Fruit fly (Drosophila melanogaster) whole organism, wandering third instar larva: Measurements from ENCODE around the gene Or24a.

ENCODE experiments used
- Abd-B ChIP-seq: fragments of >200 bp; optimal IDR thresholded peaks from 2 replicates; lab custom pipeline; 2017; ENCODE audit warnings: missing biosample characterization, missing genetic modification characterization
- CG32264 ChIP-seq: fragments of 200-800 bp; sonication (Bioruptor generic); optimal IDR thresholded peaks from 2 replicates; lab custom pipeline; 2016; ENCODE audit warnings: missing biosample characterization, missing genetic modification characterization
- CG9705 ChIP-seq: fragments of 200-800 bp; sonication (Bioruptor generic); optimal IDR thresholded peaks from 2 replicates; lab custom pipeline; 2018; ENCODE audit warnings: missing biosample characterization, mild to moderate bottlenecking, missing genetic modification characterization
- CrebA ChIP-seq: fragments of 200-800 bp; sonication (Bioruptor generic); optimal IDR thresholded peaks from 2 replicates; lab custom pipeline; 2016; ENCODE audit warnings: missing biosample characterization, mild to moderate bottlenecking, missing genetic modification characterization, borderline replicate concordance
- Dfd ChIP-seq: fragments of >200 bp; optimal IDR thresholded peaks from 2 replicates; lab custom pipeline; 2017; ENCODE audit warnings: missing biosample characterization, missing genetic modification characterization
- Dif ChIP-seq: fragments of 200-275, 200-300 bp; sonication (Bioruptor generic); optimal IDR thresholded peaks from 2 replicates; lab custom pipeline; 2018; ENCODE audit warnings: missing biosample characterization, missing genetic modification characterization; ENCODE audit not compliant: partially characterized antibody
- GATAd ChIP-seq: sonication (Bioruptor generic); optimal IDR thresholded peaks from 2 replicates; lab custom pipeline; 2016; ENCODE audit warnings: missing biosample characterization, missing genetic modification characterization
- HLH106 ChIP-seq: fragments of 200-800 bp; optimal IDR thresholded peaks from 3 replicates; lab custom pipeline; 2019; ENCODE audit warnings: missing biosample characterization, mild to moderate bottlenecking, missing genetic modification characterization, moderate library complexity
- Hnf4 ChIP-seq: fragments of 200-800 bp; sonication (Bioruptor generic); optimal IDR thresholded peaks from 2 replicates; lab custom pipeline; 2016; ENCODE audit warnings: missing biosample characterization, mild to moderate bottlenecking, missing genetic modification characterization
- Hr78 ChIP-seq: fragments of >200 bp; optimal IDR thresholded peaks from 2 replicates; lab custom pipeline; 2017; ENCODE audit warnings: missing biosample characterization, missing genetic modification characterization
- Hr83 ChIP-seq: fragments of 200-300 bp; sonication (Bioruptor generic); optimal IDR thresholded peaks from 2 replicates; lab custom pipeline; 2016; ENCODE audit warnings: missing biosample characterization, mild to moderate bottlenecking, missing genetic modification characterization, moderate library complexity; ENCODE audit not compliant: poor library complexity, severe bottlenecking
- Jra ChIP-seq: sonication (Bioruptor generic); optimal IDR thresholded peaks from 2 replicates; lab custom pipeline; 2016; ENCODE audit warnings: missing biosample characterization, missing genetic modification characterization
- Mio ChIP-seq: sonication (Bioruptor generic); optimal IDR thresholded peaks from 2 replicates; lab custom pipeline; 2016; ENCODE audit warnings: missing biosample characterization, missing genetic modification characterization
- Myc ChIP-seq: fragments of >200 bp; optimal IDR thresholded peaks from 2 replicates; lab custom pipeline; 2017
- N ChIP-seq: fragments of >200 bp; optimal IDR thresholded peaks from 2 replicates; lab custom pipeline; 2018; ENCODE audit warnings: missing biosample characterization, missing external identifiers, missing genetic modification characterization
- OdsH ChIP-seq: fragments of 200-800 bp; sonication (Bioruptor generic); optimal IDR thresholded peaks from 2 replicates; lab custom pipeline; 2016; ENCODE audit warnings: missing biosample characterization, mild to moderate bottlenecking, missing genetic modification characterization
- Rel ChIP-seq, 2 experiments: fragments of 200-800 bp; sonication (Bioruptor generic) in 1 of 2; optimal IDR thresholded peaks; 2 replicates in 1 of 2; 3 replicates in 1 of 2; lab custom pipeline; 2016 to 2019; ENCODE audit warnings: mild to moderate bottlenecking in 2 of 2, missing biosample characterization in 2 of 2, missing genetic modification characterization in 2 of 2, moderate library complexity in 1 of 2
- Sp1 ChIP-seq: fragments of 200-800 bp; sonication (Bioruptor generic); optimal IDR thresholded peaks from 3 replicates; lab custom pipeline; 2019; ENCODE audit warnings: missing biosample characterization, mild to moderate bottlenecking, missing genetic modification characterization, moderate library complexity
- Vsx2 ChIP-seq: fragments of 200-300, 225-300 bp; sonication (Bioruptor generic); optimal IDR thresholded peaks from 2 replicates; lab custom pipeline; 2018; ENCODE audit warnings: missing biosample characterization, missing genetic modification characterization; ENCODE audit not compliant: partially characterized antibody
- br ChIP-seq: fragments of 200-800 bp; sonication (Bioruptor generic); optimal IDR thresholded peaks from 2 replicates; lab custom pipeline; 2016; ENCODE audit warnings: missing biosample characterization, missing genetic modification characterization
- brk ChIP-seq: fragments of 200-800 bp; sonication (Bioruptor generic); optimal IDR thresholded peaks from 2 replicates; lab custom pipeline; 2016; ENCODE audit warnings: missing biosample characterization, mild to moderate bottlenecking, missing genetic modification characterization
- dl ChIP-seq, 2 experiments: fragments of 175-275, 200-275 bp in 1 of 2; fragments of 200-275 bp in 1 of 2; sonication (Bioruptor generic); optimal IDR thresholded peaks; lab custom pipeline; 2018; ENCODE audit warnings: mild to moderate bottlenecking in 2 of 2, missing biosample characterization in 2 of 2, missing genetic modification characterization in 2 of 2, moderate library complexity in 2 of 2; ENCODE audit not compliant: partially characterized antibody in 2 of 2, insufficient read depth in 1 of 2
- dmrt93B ChIP-seq: fragments of 200-800 bp; sonication (Bioruptor generic); optimal IDR thresholded peaks from 2 replicates; lab custom pipeline; 2018; ENCODE audit warnings: missing biosample characterization, mild to moderate bottlenecking, missing genetic modification characterization
- dsf ChIP-seq: sonication (Bioruptor generic); optimal IDR thresholded peaks from 2 replicates; lab custom pipeline; 2016; ENCODE audit warnings: missing biosample characterization, missing genetic modification characterization, borderline replicate concordance
- ey ChIP-seq: fragments of 200-800 bp; sonication (Bioruptor generic); optimal IDR thresholded peaks from 2 replicates; lab custom pipeline; 2016; ENCODE audit warnings: missing biosample characterization, missing genetic modification characterization
- foxo ChIP-seq, 2 experiments: fragments of 200-800 bp; sonication (Bioruptor generic); optimal IDR thresholded peaks; 2 replicates in 1 of 2; 3 replicates in 1 of 2; lab custom pipeline; 2016 to 2017; ENCODE audit warnings: missing biosample characterization in 2 of 2, missing genetic modification characterization in 2 of 2
- fru ChIP-seq: fragments of 200-800 bp; sonication (Bioruptor generic); optimal IDR thresholded peaks from 3 replicates; lab custom pipeline; 2016; ENCODE audit warnings: missing biosample characterization, mild to moderate bottlenecking, missing genetic modification characterization
- h ChIP-seq: fragments of 200-800 bp; sonication (Bioruptor generic); optimal IDR thresholded peaks from 3 replicates; lab custom pipeline; 2016; ENCODE audit warnings: missing biosample characterization, mild to moderate bottlenecking, missing genetic modification characterization
- jim ChIP-seq: fragments of 175-275, 200-325 bp; sonication (Bioruptor generic); optimal IDR thresholded peaks from 2 replicates; lab custom pipeline; 2016; ENCODE audit warnings: missing biosample characterization, mild to moderate bottlenecking, missing genetic modification characterization
- lola ChIP-seq: fragments of >200 bp; optimal IDR thresholded peaks from 2 replicates; lab custom pipeline; 2017; ENCODE audit warnings: missing biosample characterization, missing genetic modification characterization
- pan ChIP-seq: fragments of >200 bp; optimal IDR thresholded peaks from 2 replicates; lab custom pipeline; 2017
- psq ChIP-seq: fragments of 200-800 bp; sonication (Bioruptor generic); optimal IDR thresholded peaks from 3 replicates; lab custom pipeline; 2017; ENCODE audit warnings: missing biosample characterization, mild to moderate bottlenecking, missing genetic modification characterization, moderate library complexity
- rgr ChIP-seq: fragments of 200-800 bp; sonication (Bioruptor generic); optimal IDR thresholded peaks from 3 replicates; lab custom pipeline; 2016; ENCODE audit warnings: missing biosample characterization, mild to moderate bottlenecking, missing genetic modification characterization
- sage ChIP-seq: fragments of 200-800 bp; sonication (Bioruptor generic); optimal IDR thresholded peaks from 2 replicates; lab custom pipeline; 2016; ENCODE audit warnings: missing biosample characterization, mild to moderate bottlenecking, missing genetic modification characterization
- sv ChIP-seq: fragments of 200-800 bp; sonication (Bioruptor generic); optimal IDR thresholded peaks from 3 replicates; lab custom pipeline; 2016; ENCODE audit warnings: missing biosample characterization, missing genetic modification characterization
- tai ChIP-seq: sonication (Bioruptor generic); optimal IDR thresholded peaks from 2 replicates; lab custom pipeline; 2016; ENCODE audit warnings: missing biosample characterization, missing genetic modification characterization
- usp ChIP-seq: fragments of >200 bp; optimal IDR thresholded peaks from 2 replicates; lab custom pipeline; 2017; ENCODE audit warnings: missing biosample characterization, missing genetic modification characterization
- woc ChIP-seq: sonication (Bioruptor generic); optimal IDR thresholded peaks from 2 replicates; lab custom pipeline; 2016; ENCODE audit warnings: missing biosample characterization, mild to moderate bottlenecking, missing genetic modification characterization

The Or24a gene

dm6 chr2L:4166034-4166433 lies at the start of gene Or24a:
Gene Or24a, minus strand, starts transcription at chr2L:4166134.
- no peak for TF ChIP-seq tai (GFP tag; lab: Kevin White, UChicago)

- TF ChIP-seq Mio (GFP tag; lab: Kevin White, UChicago) (no peak), Hr83 (GFP tag; lab: Kevin White, UChicago) (peak; percentile 40), foxo (GFP tag; optimal IDR thresholded peaks at IDR 0.05; lab: Kevin White, UChicago) (peak in 1 of 2 experiments; percentile 39), Dif (no peak), HLH106 (peak; percentile 75), Myc (lab: Kevin White, UChicago) (no peak), rgr (GFP tag; lab: Kevin White, UChicago) (peak; percentile 35), ey (GFP tag; lab: Kevin White, UChicago) (peak; percentile 30), sage (GFP tag; lab: Kevin White, UChicago) (no peak), Vsx2 (GFP tag; lab: Kevin White, UChicago) (no peak), psq (GFP tag; lab: Kevin White, UChicago) (peak; percentile 4), Sp1 (peak; percentile 34), br (GFP tag; lab: Kevin White, UChicago) (peak; percentile 37), h (GFP tag; lab: Kevin White, UChicago) (peak; percentile 28), GATAd (GFP tag; lab: Kevin White, UChicago) (no peak), lola (GFP tag; lab: Kevin White, UChicago) (no peak), sv (GFP tag; lab: Kevin White, UChicago) (no peak), fru (GFP tag; lab: Kevin White, UChicago) (peak; percentile 25), Rel (GFP tag; optimal IDR thresholded peaks at IDR 0.05; lab: Kevin White, UChicago) (no peak), Rel (tag; optimal IDR thresholded peaks at IDR 0.05; lab: Kevin White, UChicago) (no peak), OdsH (peak; percentile 22), Hnf4 (GFP tag; lab: Kevin White, UChicago) (no peak), woc (GFP tag; lab: Kevin White, UChicago) (peak; percentile 76)
- TF ChIP-seq, all 38 proteins: peak for 12
Observed at dm6 chr2L:4211335-4211753, 45.4 kb upstream of the Or24a start.

DNA sequence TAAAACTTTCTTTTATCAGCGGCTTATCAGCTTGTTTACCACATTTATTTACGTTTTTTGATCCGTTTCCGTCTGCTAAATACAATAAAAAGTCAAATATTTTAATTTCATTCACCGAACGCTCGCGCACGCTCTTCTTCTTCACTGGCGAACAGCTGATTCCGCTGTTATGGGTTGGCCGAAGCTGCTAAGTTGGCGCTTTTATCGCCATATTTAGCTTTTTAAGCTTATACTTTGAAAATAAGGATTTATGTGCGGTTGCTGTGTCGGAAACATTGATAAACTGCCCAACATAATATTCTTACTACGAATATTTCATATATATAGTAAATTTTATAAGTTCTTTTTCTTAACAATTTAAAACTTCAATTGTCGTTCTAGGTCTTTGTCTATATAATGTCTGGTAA lies 32.0 kb upstream of the Or24a start, which contains the start of gene Naprt:
Gene Naprt (minus strand): TSS at position 159 of the 407 bp plus-strand sequence.
- TF ChIP-seq Sp1 (peak; percentile 10), Hr83 (GFP tag; lab: Kevin White, UChicago) (no peak), psq (GFP tag; lab: Kevin White, UChicago) (no peak), Hnf4 (GFP tag; lab: Kevin White, UChicago) (no peak), N (no peak), tai (GFP tag; lab: Kevin White, UChicago) (no peak), sv (GFP tag; lab: Kevin White, UChicago) (no peak), rgr (GFP tag; lab: Kevin White, UChicago) (no peak), Myc (lab: Kevin White, UChicago) (peak; percentile 91), HLH106 (peak; percentile 30), CG9705 (GFP tag; lab: Kevin White, UChicago) (no peak), dl (GFP tag; optimal IDR thresholded peaks at IDR 0.05; lab: Kevin White, UChicago; ENCODE audit: insufficient read depth in 1 of 2, partially characterized antibody in 2 of 2) (no peak), foxo (GFP tag; optimal IDR thresholded peaks at IDR 0.05; lab: Kevin White, UChicago) (peak in 1 of 2 experiments; percentile 7), brk (no peak), OdsH (peak; percentile 10), Vsx2 (GFP tag; lab: Kevin White, UChicago) (no peak), woc (GFP tag; lab: Kevin White, UChicago) (peak; percentile 34), usp (GFP tag; lab: Kevin White, UChicago) (no peak), Rel (GFP tag; optimal IDR thresholded peaks at IDR 0.05; lab: Kevin White, UChicago) (no peak), Rel (tag; optimal IDR thresholded peaks at IDR 0.05; lab: Kevin White, UChicago) (no peak), dmrt93B (GFP tag; lab: Kevin White, UChicago) (no peak), br (GFP tag; lab: Kevin White, UChicago) (no peak), dsf (GFP tag; lab: Kevin White, UChicago) (no peak), Dfd (GFP tag; lab: Kevin White, UChicago) (no peak), lola (GFP tag; lab: Kevin White, UChicago) (no peak), Dif (no peak), ey (GFP tag; lab: Kevin White, UChicago) (peak; percentile 30), Mio (GFP tag; lab: Kevin White, UChicago) (no peak), CG32264 (GFP tag; lab: Kevin White, UChicago) (no peak), Jra (GFP tag; lab: Kevin White, UChicago) (no peak), h (GFP tag; lab: Kevin White, UChicago) (no peak), jim (GFP tag; lab: Kevin White, UChicago) (no peak), CrebA (GFP tag; lab: Kevin White, UChicago) (no peak), Abd-B (GFP tag; lab: Kevin White, UChicago) (no peak), pan (lab: Kevin White, UChicago) (no peak), fru (GFP tag; lab: Kevin White, UChicago) (no peak), Hr78 (no peak), GATAd (GFP tag; lab: Kevin White, UChicago) (no peak), sage (GFP tag; lab: Kevin White, UChicago) (no peak)
